Worm (Caenorhabditis elegans): ENCODE data around the gene rbm-25.

The rbm-25 gene

DNA sequence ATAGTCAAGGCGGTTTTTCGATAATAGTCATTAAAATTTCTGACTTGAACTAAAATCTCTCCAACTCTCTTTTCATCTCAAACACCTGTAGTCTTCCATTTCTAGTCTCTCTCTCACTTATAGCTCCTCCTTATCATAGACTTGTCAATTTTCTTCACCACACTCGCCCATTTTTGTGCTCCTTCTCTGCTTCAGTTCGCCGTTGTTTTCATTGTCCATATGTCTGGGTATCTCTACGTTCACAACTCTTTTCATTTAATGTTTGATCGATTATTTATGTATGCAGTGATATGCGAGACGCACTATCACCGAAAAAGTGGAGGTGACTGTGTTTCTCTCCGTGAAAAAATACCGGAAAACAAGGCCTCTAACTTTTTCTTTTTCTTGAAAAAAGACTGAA is 30.3 kb upstream of the rbm-25 start:
- TF ChIP-seq tbx-37 (GFP tag; conservative IDR thresholded peaks at IDR 0.05) (no peak), scrt-1 (GFP tag; IDR thresholded peaks at IDR 0.05) (no peak), ets-7 (tag; optimal IDR thresholded peaks at IDR 0.05) (no peak), aly-1 (tag; optimal IDR thresholded peaks at IDR 0.05) (no peak), ceh-13 (GFP tag; optimal IDR thresholded peaks at IDR 0.05) (no peak), tra-4 (tag; optimal IDR thresholded peaks at IDR 0.05) (no peak), tbx-11 (GFP tag; IDR thresholded peaks at IDR 0.05) (no peak)

- TF ChIP-seq hmbx-1 (tag; optimal IDR thresholded peaks at IDR 0.05) (no peak), aly-1 (tag; optimal IDR thresholded peaks at IDR 0.05) (no peak)
These were observed 29.6 kb upstream of the rbm-25 start, which contains the start of gene F28C1.3 for ce11 chrV:12468363-12468762. TSS of gene F28C1.3 (plus strand) at chrV:12468663.

ce11 chrV:12470324-12470723 is 27.7 kb upstream of the rbm-25 start:
- TF ChIP-seq ceh-36 (tag; optimal IDR thresholded peaks at IDR 0.05) (no peak), flt-1 (GFP tag; IDR thresholded peaks at IDR 0.05) (no peak), pes-1 (GFP tag; IDR thresholded peaks at IDR 0.05) (no peak), ama-1 (optimal IDR thresholded peaks at IDR 0.05) (no peak), tbx-37 (GFP tag; conservative IDR thresholded peaks at IDR 0.05) (no peak), hmg-4 (GFP tag; optimal IDR thresholded peaks at IDR 0.05) (no peak), ets-7 (tag; optimal IDR thresholded peaks at IDR 0.05) (no peak), tbx-11 (GFP tag; IDR thresholded peaks at IDR 0.05) (no peak), tra-4 (tag; optimal IDR thresholded peaks at IDR 0.05) (no peak), ceh-13 (GFP tag; optimal IDR thresholded peaks at IDR 0.05) (no peak), B0310.2 (tag; optimal IDR thresholded peaks at IDR 0.05) (no peak), sea-1 (GFP tag; conservative IDR thresholded peaks at IDR 0.05) (no peak), aly-1 (tag; optimal IDR thresholded peaks at IDR 0.05) (no peak), F13C5.2 (tag; optimal IDR thresholded peaks at IDR 0.05) (no peak), scrt-1 (GFP tag; IDR thresholded peaks at IDR 0.05) (no peak), hmbx-1 (tag; optimal IDR thresholded peaks at IDR 0.05) (no peak), hnd-1 (tag; optimal IDR thresholded peaks at IDR 0.05) (no peak)

DNA sequence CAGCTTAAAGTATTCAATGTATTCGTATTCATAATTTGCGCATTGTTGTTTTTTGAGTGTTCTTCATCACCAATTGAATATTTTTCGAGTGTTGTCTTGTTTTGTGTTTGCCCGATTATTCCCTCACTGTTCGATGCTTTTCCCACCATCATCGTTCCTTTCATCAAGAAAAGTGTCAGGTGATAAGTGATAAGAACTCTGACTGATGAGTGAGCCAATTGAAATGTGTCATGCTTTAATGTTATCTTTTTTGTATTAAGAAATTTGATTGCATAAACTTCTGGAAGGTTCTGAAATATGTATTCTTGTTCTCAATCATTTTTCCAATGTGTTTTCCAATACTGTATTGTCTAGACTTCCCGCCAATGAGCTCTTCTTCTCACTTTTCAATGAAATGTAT is 22.7 kb upstream of the rbm-25 start:
- no peak for TF ChIP-seq ets-7 (tag; optimal IDR thresholded peaks at IDR 0.05)
- TF ChIP-seq pes-1 (GFP tag; IDR thresholded peaks at IDR 0.05) = no peak
- TF ChIP-seq B0310.2 (tag; optimal IDR thresholded peaks at IDR 0.05) = no peak
- TF ChIP-seq aly-1 (tag; optimal IDR thresholded peaks at IDR 0.05) = no peak
- no peak for TF ChIP-seq hmbx-1 (tag; optimal IDR thresholded peaks at IDR 0.05)
- TF ChIP-seq sea-1 (GFP tag; conservative IDR thresholded peaks at IDR 0.05) = no peak
- TF ChIP-seq ceh-36 (tag; optimal IDR thresholded peaks at IDR 0.05) = no peak
- TF ChIP-seq tbx-11 (GFP tag; IDR thresholded peaks at IDR 0.05) = no peak
- TF ChIP-seq tbx-37 (GFP tag; conservative IDR thresholded peaks at IDR 0.05) = no peak
- no peak for TF ChIP-seq scrt-1 (GFP tag; IDR thresholded peaks at IDR 0.05)
- no peak for TF ChIP-seq hnd-1 (tag; optimal IDR thresholded peaks at IDR 0.05)
- TF ChIP-seq flt-1 (GFP tag; IDR thresholded peaks at IDR 0.05) = no peak
- no peak for TF ChIP-seq ama-1 (optimal IDR thresholded peaks at IDR 0.05)
- TF ChIP-seq hmg-4 (GFP tag; optimal IDR thresholded peaks at IDR 0.05) = no peak
- no peak for TF ChIP-seq F13C5.2 (tag; optimal IDR thresholded peaks at IDR 0.05)
- TF ChIP-seq ceh-13 (GFP tag; optimal IDR thresholded peaks at IDR 0.05) = no peak
- no peak for TF ChIP-seq tra-4 (tag; optimal IDR thresholded peaks at IDR 0.05)

DNA sequence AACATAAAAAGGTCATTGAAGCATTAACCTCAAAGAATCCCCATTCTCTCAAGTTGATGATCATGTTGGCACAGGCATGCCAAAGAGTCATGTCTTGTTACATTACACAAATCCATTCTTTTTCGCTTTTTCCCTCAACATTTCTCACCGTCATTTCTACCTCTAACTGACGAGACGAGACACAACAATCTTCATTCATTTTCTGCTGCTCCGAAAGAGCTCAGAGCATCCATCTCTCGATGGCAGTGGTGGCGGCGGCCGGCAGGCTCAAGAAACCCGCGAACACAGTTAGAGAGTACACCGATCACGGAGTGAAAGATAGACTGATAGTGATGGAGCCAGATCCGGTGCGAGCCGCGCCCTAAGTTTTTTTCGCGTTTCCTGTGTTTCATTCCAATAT is 20.9 kb upstream of the rbm-25 start:
- TF ChIP-seq hmg-4 (GFP tag; optimal IDR thresholded peaks at IDR 0.05) (no peak), flt-1 (GFP tag; IDR thresholded peaks at IDR 0.05) (no peak)

- TF ChIP-seq flt-1 (GFP tag; IDR thresholded peaks at IDR 0.05) (no peak), tbx-11 (GFP tag; IDR thresholded peaks at IDR 0.05) (no peak)
These were observed 19.9 kb upstream of the rbm-25 start, which contains the start of gene atn-1 for ce11 chrV:12478111-12478510. TSS of gene atn-1 (plus strand) at chrV:12478411.

DNA sequence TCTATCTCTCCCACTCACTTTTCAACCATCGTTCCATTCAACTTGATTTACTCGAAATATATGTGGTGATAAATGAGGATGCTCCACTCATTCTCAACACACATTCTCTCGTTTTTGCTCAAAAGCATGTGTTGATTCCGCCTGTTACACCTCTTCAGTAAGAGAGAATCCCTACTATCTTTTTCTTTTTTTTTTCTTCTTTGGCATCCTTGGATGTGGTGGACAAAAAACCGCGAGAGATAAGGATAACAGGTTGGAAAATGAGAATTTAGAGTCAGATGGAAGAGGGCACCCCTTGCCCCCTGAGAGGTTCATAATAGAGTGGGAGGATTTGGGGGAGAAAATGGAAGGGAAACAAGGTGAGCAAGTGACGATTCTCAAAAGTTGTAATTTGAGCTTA is 19.0 kb upstream of the rbm-25 start:
- TF ChIP-seq tbx-11 (GFP tag; IDR thresholded peaks at IDR 0.05) (no peak), tbx-37 (GFP tag; conservative IDR thresholded peaks at IDR 0.05) (no peak), B0310.2 (tag; optimal IDR thresholded peaks at IDR 0.05) (no peak), hmg-4 (GFP tag; optimal IDR thresholded peaks at IDR 0.05) (no peak), pes-1 (GFP tag; IDR thresholded peaks at IDR 0.05) (no peak), ceh-13 (GFP tag; optimal IDR thresholded peaks at IDR 0.05) (no peak), ets-7 (tag; optimal IDR thresholded peaks at IDR 0.05) (no peak), ceh-36 (tag; optimal IDR thresholded peaks at IDR 0.05) (no peak), F13C5.2 (tag; optimal IDR thresholded peaks at IDR 0.05) (no peak), sea-1 (GFP tag; conservative IDR thresholded peaks at IDR 0.05) (no peak), aly-1 (tag; optimal IDR thresholded peaks at IDR 0.05) (no peak), hmbx-1 (tag; optimal IDR thresholded peaks at IDR 0.05) (no peak), flt-1 (GFP tag; IDR thresholded peaks at IDR 0.05) (no peak), tra-4 (tag; optimal IDR thresholded peaks at IDR 0.05) (no peak), scrt-1 (GFP tag; IDR thresholded peaks at IDR 0.05) (no peak), hnd-1 (tag; optimal IDR thresholded peaks at IDR 0.05) (no peak)

ce11 chrV:12484585-12484984 is 13.4 kb upstream of the rbm-25 start, which contains the start of gene srt-39:
TSS of gene srt-39 (plus strand) at chrV:12484885.
- TF ChIP-seq ceh-36 (tag; optimal IDR thresholded peaks at IDR 0.05) = no peak
- TF ChIP-seq ceh-13 (GFP tag; optimal IDR thresholded peaks at IDR 0.05) = no peak
- no peak for TF ChIP-seq sea-1 (GFP tag; conservative IDR thresholded peaks at IDR 0.05)
- no peak for TF ChIP-seq hnd-1 (tag; optimal IDR thresholded peaks at IDR 0.05)
- no peak for TF ChIP-seq pes-1 (GFP tag; IDR thresholded peaks at IDR 0.05)
- TF ChIP-seq hmbx-1 (tag; optimal IDR thresholded peaks at IDR 0.05) = no peak
- no peak for TF ChIP-seq tbx-37 (GFP tag; conservative IDR thresholded peaks at IDR 0.05)
- no peak for TF ChIP-seq ama-1 (optimal IDR thresholded peaks at IDR 0.05)
- TF ChIP-seq ets-7 (tag; optimal IDR thresholded peaks at IDR 0.05) = no peak
- no peak for TF ChIP-seq tra-4 (tag; optimal IDR thresholded peaks at IDR 0.05)

All from whole organism, early embryonic.